Worm (Caenorhabditis elegans): ENCODE results near the gene C17F4.8.

The C17F4.8 gene

DNA sequence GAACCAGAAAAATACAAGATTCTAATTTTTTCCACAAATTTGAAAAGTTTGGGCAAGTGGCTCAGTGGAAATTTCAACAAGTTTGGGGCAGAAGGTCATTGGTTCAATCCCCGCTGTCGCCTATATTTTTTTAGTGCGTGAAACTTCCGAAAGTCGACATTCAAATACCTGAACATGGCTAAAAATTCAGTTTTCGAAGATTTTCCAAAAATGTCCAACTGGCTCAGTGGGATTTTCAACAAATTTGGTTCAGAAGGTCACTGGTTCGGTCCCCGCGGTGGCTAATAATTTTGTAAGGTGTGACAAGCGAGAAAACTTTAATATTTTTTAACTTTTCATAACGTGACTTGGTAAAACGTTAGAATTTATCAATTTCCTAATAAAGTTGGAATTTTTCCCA is 30.1 kb upstream of the C17F4.8 start:
- no peak for TF ChIP-seq mab-9 (GFP tag; IDR thresholded peaks at IDR 0.05)
- TF ChIP-seq aha-1 (tag; optimal IDR thresholded peaks at IDR 0.05) = no peak
- no peak for TF ChIP-seq rnt-1 (tag; optimal IDR thresholded peaks at IDR 0.05)
- TF ChIP-seq ztf-11 (tag; optimal IDR thresholded peaks at IDR 0.05) = no peak
- no peak for TF ChIP-seq hlh-4 (tag; optimal IDR thresholded peaks at IDR 0.05)
- TF ChIP-seq nhr-12 (tag; optimal IDR thresholded peaks at IDR 0.05) = no peak
- TF ChIP-seq elt-3 (tag; optimal IDR thresholded peaks at IDR 0.05) = no peak
- no peak for TF ChIP-seq alr-1 (tag; optimal IDR thresholded peaks at IDR 0.05; ENCODE audit: borderline replicate concordance)
- TF ChIP-seq isw-1 (GFP tag; IDR thresholded peaks at IDR 0.05) = no peak
- TF ChIP-seq dsc-1 (tag; optimal IDR thresholded peaks at IDR 0.05) = no peak
- no peak for TF ChIP-seq ces-1 (GFP tag; optimal IDR thresholded peaks at IDR 0.05)
- TF ChIP-seq zag-1 (tag; optimal IDR thresholded peaks at IDR 0.05) = no peak
- no peak for TF ChIP-seq nhr-19 (GFP tag; conservative IDR thresholded peaks at IDR 0.05)
- TF ChIP-seq nhr-47 (tag; optimal IDR thresholded peaks at IDR 0.05) = no peak
- no peak for TF ChIP-seq nhr-90 (tag; optimal IDR thresholded peaks at IDR 0.05; ENCODE audit: poor library complexity)
- TF ChIP-seq nhr-85 (tag) = no peak
- TF ChIP-seq unc-130 (tag; optimal IDR thresholded peaks at IDR 0.05) = no peak
- TF ChIP-seq lir-3 (tag; optimal IDR thresholded peaks at IDR 0.05; ENCODE audit: poor library complexity) = no peak
- no peak for TF ChIP-seq nhr-237 (tag; optimal IDR thresholded peaks at IDR 0.05)
- no peak for TF ChIP-seq grh-1 (GFP tag; IDR thresholded peaks at IDR 0.05)

DNA sequence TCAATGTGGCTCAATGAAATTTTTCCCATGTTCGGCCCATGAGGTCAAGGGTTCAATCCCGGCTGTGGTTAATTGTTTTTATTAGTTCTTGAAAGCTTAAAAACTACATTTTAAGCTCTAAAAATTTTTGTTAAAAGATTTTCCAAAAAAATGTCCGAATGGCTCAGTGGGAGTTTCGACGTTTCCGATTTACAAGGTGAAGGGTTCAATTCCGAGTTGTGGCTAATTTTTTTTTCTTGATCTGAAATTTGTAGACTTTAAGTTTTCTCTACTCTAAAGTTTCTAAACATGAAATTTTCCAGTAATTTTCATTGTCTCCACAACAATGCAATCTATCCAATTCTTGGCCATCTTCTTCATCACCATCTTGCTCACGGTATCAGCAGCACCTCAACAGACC is 27.9 kb upstream of the C17F4.8 start, which contains the start of gene F02E11.2:
Gene F02E11.2, plus strand, starts transcription at position 301 of the 400 bp plus-strand sequence.
- TF ChIP-seq egl-13 (tag; optimal IDR thresholded peaks at IDR 0.05) (no peak), C34B4.2 (tag; optimal IDR thresholded peaks at IDR 0.05) (no peak), nhr-11 (tag; optimal IDR thresholded peaks at IDR 0.05) (no peak), fkh-4 (tag; optimal IDR thresholded peaks at IDR 0.05; ENCODE audit: borderline replicate concordance) (no peak), zip-4 (GFP tag; optimal IDR thresholded peaks at IDR 0.05) (no peak), F16B12.6 (tag; optimal IDR thresholded peaks at IDR 0.05) (no peak), snu-23 (GFP tag; optimal IDR thresholded peaks at IDR 0.05) (no peak), sup-37 (GFP tag; optimal IDR thresholded peaks at IDR 0.05) (no peak), hlh-17 (GFP tag; optimal IDR thresholded peaks at IDR 0.05; ENCODE audit: borderline replicate concordance) (no peak), dpl-1 (GFP tag; optimal IDR thresholded peaks at IDR 0.05) (no peak), unc-62 (GFP tag; optimal IDR thresholded peaks at IDR 0.05) (no peak), pag-3 (tag; optimal IDR thresholded peaks at IDR 0.05; ENCODE audit: borderline replicate concordance, insufficient read depth) (no peak), mep-1 (tag; optimal IDR thresholded peaks at IDR 0.05) (no peak), tlp-1 (tag; optimal IDR thresholded peaks at IDR 0.05) (no peak), ztf-4 (tag; optimal IDR thresholded peaks at IDR 0.05) (no peak)

DNA sequence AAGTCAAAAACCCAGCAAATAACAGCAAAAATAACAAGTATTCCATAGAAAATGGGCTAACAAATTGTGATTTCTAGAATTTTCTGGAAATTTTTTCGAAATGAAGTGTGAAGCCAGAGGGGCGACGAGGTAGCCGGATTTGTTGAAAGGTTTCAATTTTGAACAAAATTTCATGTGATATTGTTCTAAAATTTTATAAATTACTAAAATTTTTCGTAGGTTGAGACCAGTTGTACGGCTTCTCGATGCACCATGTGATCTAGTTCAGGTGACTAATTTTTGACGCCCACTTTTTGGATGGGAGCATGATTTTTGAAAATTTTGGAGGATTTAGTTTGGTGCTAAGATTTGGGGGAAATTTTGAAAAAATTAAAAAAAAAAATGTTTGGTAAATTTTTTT is 24.6 kb upstream of the C17F4.8 start, which contains the start of gene gcy-19:
Gene gcy-19, minus strand, starts transcription at position 101 of the 400 bp plus-strand sequence.
- TF ChIP-seq ceh-90 (tag; optimal IDR thresholded peaks at IDR 0.05) (no peak), nhr-90 (tag; optimal IDR thresholded peaks at IDR 0.05; ENCODE audit: poor library complexity) (no peak), mab-9 (GFP tag; IDR thresholded peaks at IDR 0.05) (no peak), snu-23 (GFP tag; optimal IDR thresholded peaks at IDR 0.05) (no peak), nhr-20 (tag; optimal IDR thresholded peaks at IDR 0.05) (no peak), elt-2 (tag; optimal IDR thresholded peaks at IDR 0.05) (no peak), efl-3 (GFP tag; optimal IDR thresholded peaks at IDR 0.05) (no peak), unc-98 (GFP tag; IDR thresholded peaks at IDR 0.05) (no peak), unc-30 (tag; optimal IDR thresholded peaks at IDR 0.05) (no peak), fkh-8 (tag; optimal IDR thresholded peaks at IDR 0.05) (no peak), unc-86 (tag; optimal IDR thresholded peaks at IDR 0.05) (no peak), nhr-11 (tag; optimal IDR thresholded peaks at IDR 0.05) (no peak), nhr-76 (tag; optimal IDR thresholded peaks at IDR 0.05) (no peak), ets-5 (GFP tag; IDR thresholded peaks at IDR 0.05) (no peak), lsy-2 (tag; optimal IDR thresholded peaks at IDR 0.05) (no peak), egl-27 (tag; optimal IDR thresholded peaks at IDR 0.05) (no peak), lin-39 (tag; optimal IDR thresholded peaks at IDR 0.05) (no peak), pqm-1 (tag; optimal IDR thresholded peaks at IDR 0.05) (no peak)

Data from whole organism, L1 larva.